Worm (Caenorhabditis elegans): Measurements from ENCODE around the gene cec-5.

Gene cec-5

DNA sequence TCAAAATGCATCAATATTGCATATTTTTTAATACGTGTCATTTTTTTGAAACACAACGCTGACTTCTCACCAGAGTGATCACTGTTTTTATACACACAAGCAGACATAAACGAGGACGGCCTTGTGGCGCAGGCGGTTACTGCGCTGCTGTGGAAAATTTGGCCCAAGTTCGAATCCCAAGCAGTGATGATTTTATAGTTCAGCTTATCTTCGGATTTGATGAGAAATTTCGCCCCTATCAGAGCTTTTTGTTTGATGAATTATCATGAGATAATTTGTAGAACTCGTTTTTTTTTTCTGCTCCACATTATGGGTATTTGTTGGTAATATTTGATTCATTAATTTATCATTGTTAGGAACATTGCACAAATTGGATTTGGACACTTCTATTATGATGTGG is 6.0 kb downstream of the cec-5 start (continued):
- peak; percentile 96 for TF ChIP-seq K02D7.2 (tag; optimal IDR thresholded peaks at IDR 0.05)
- TF ChIP-seq hlh-30 (tag; optimal IDR thresholded peaks at IDR 0.05; ENCODE audit: insufficient read depth): peak; percentile 69
- TF ChIP-seq sox-2 (GFP tag; IDR thresholded peaks at IDR 0.05): peak; percentile 84
- TF ChIP-seq nhr-11 (tag; optimal IDR thresholded peaks at IDR 0.05): no peak
- peak; percentile 64 for TF ChIP-seq ets-4 (tag; optimal IDR thresholded peaks at IDR 0.05)
- peak; percentile 97 for TF ChIP-seq dve-1 (tag; optimal IDR thresholded peaks at IDR 0.05)
- TF ChIP-seq hlh-15 (tag; optimal IDR thresholded peaks at IDR 0.05): peak; percentile 93
- TF ChIP-seq tbx-7 (tag; optimal IDR thresholded peaks at IDR 0.05): peak; percentile 52
- peak; percentile 94 for TF ChIP-seq ceh-19 (GFP tag; optimal IDR thresholded peaks at IDR 0.05)
- TF ChIP-seq hlh-6 (tag; optimal IDR thresholded peaks at IDR 0.05): peak; percentile 98
- TF ChIP-seq zip-5 (tag; optimal IDR thresholded peaks at IDR 0.05): peak; percentile 72
- peak; percentile 77 for TF ChIP-seq mec-3 (tag; optimal IDR thresholded peaks at IDR 0.05; ENCODE audit: borderline replicate concordance)
- TF ChIP-seq ttx-3 (tag; optimal IDR thresholded peaks at IDR 0.05): peak; percentile 92
- TF ChIP-seq lim-6 (tag; optimal IDR thresholded peaks at IDR 0.05): peak; percentile 90
- TF ChIP-seq ceh-18 (tag; optimal IDR thresholded peaks at IDR 0.05): peak; percentile 92
- peak; percentile 91 for TF ChIP-seq ceh-2 (tag; optimal IDR thresholded peaks at IDR 0.05)
- peak; percentile 40 for TF ChIP-seq ceh-22 (tag; optimal IDR thresholded peaks at IDR 0.05)
- peak; percentile 93 for TF ChIP-seq ceh-34 (tag; optimal IDR thresholded peaks at IDR 0.05)
- peak; percentile 96 for TF ChIP-seq gmeb-2 (tag; optimal IDR thresholded peaks at IDR 0.05)
- peak; percentile 91 for TF ChIP-seq ceh-48 (tag; optimal IDR thresholded peaks at IDR 0.05)
- no peak for TF ChIP-seq elt-4 (tag; optimal IDR thresholded peaks at IDR 0.05)
- peak; percentile 82 for TF ChIP-seq nfya-1 (tag; optimal IDR thresholded peaks at IDR 0.05)
- TF ChIP-seq unc-42 (tag; optimal IDR thresholded peaks at IDR 0.05): peak; percentile 72

DNA sequence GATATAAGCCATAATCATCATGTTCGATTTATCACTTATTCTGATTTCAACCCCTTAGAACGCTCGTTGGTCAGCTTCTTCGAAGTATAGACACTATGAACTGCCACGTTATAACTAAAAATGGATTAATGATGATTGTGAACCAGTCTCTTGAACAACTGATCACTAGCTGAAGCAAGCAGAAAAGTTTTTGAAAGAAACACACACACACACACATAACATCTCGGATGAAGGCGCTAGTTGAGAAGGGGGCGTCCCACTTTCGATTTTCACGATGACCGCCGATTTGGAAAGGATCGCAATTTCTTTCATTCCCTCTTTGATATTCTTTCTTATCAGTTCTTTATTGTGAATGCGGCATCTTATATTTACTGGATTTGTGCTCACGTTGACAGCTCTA is 11.3 kb downstream of the cec-5 start, which contains the start of gene clec-180:
Gene clec-180 (plus strand): TSS at position 301 of the 400 bp plus-strand sequence.
- TF ChIP-seq gmeb-2 (tag; optimal IDR thresholded peaks at IDR 0.05): no peak
- no peak for TF ChIP-seq pax-1 (tag; optimal IDR thresholded peaks at IDR 0.05)
- TF ChIP-seq ceh-24 (tag; optimal IDR thresholded peaks at IDR 0.05): no peak
- TF ChIP-seq fax-1 (tag; optimal IDR thresholded peaks at IDR 0.05): no peak
- no peak for TF ChIP-seq ceh-18 (tag; optimal IDR thresholded peaks at IDR 0.05)
- TF ChIP-seq ref-2 (tag; optimal IDR thresholded peaks at IDR 0.05): no peak
- TF ChIP-seq hlh-8 (tag; optimal IDR thresholded peaks at IDR 0.05): no peak
- TF ChIP-seq ceh-34 (tag; optimal IDR thresholded peaks at IDR 0.05): no peak
- TF ChIP-seq ceh-31 (tag; optimal IDR thresholded peaks at IDR 0.05): no peak
- no peak for TF ChIP-seq T23F11.4 (GFP tag; optimal IDR thresholded peaks at IDR 0.05)
- no peak for TF ChIP-seq mec-3 (tag; optimal IDR thresholded peaks at IDR 0.05; ENCODE audit: borderline replicate concordance)
- no peak for TF ChIP-seq lim-6 (tag; optimal IDR thresholded peaks at IDR 0.05)
- TF ChIP-seq madf-2 (tag; optimal IDR thresholded peaks at IDR 0.05): no peak
- no peak for TF ChIP-seq ceh-14 (tag; optimal IDR thresholded peaks at IDR 0.05)
- no peak for TF ChIP-seq ceh-48 (tag; optimal IDR thresholded peaks at IDR 0.05)
- TF ChIP-seq ceh-19 (GFP tag; optimal IDR thresholded peaks at IDR 0.05): no peak
- TF ChIP-seq tbx-7 (tag; optimal IDR thresholded peaks at IDR 0.05): no peak
- TF ChIP-seq ceh-45 (GFP tag; IDR thresholded peaks at IDR 0.05): no peak

DNA sequence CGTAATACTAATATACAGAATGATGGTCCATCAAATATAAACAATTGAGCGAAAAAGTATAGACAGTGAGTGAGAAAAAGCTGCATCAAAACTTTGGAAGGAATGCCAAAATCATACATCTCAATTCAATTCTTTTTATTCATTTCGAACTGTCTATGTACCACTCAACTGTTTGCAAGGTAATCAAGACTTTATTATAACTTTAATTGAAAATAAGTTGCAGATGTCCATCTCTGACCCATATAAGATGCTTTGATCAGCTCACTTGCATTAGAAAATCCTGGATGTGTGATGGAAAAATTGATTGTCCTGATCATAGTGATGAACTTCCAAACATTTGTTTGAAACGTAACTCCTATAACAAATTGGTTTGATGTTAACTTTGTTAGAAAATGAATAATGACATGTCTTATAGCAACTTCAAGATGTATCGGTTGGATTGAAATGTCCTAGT is 12.3 kb downstream of the cec-5 start, which contains the start of gene F32E10.8:
Gene F32E10.8 (plus strand): TSS at position 51 of the 454 bp plus-strand sequence.
- TF ChIP-seq ceh-24 (tag; optimal IDR thresholded peaks at IDR 0.05) (no peak), lim-6 (tag; optimal IDR thresholded peaks at IDR 0.05) (no peak), ref-2 (tag; optimal IDR thresholded peaks at IDR 0.05) (no peak), elt-4 (tag; optimal IDR thresholded peaks at IDR 0.05) (no peak), rnt-1 (tag; optimal IDR thresholded peaks at IDR 0.05) (no peak), pag-3 (tag; optimal IDR thresholded peaks at IDR 0.05; ENCODE audit: borderline replicate concordance) (no peak), fkh-10 (GFP tag; optimal IDR thresholded peaks at IDR 0.05) (no peak), pha-4 (tag; optimal IDR thresholded peaks at IDR 0.05) (no peak), ceh-30 (tag; optimal IDR thresholded peaks at IDR 0.05) (no peak), pha-2 (tag; optimal IDR thresholded peaks at IDR 0.05) (no peak), ceh-34 (tag; optimal IDR thresholded peaks at IDR 0.05) (no peak), pat-9 (tag; optimal IDR thresholded peaks at IDR 0.05) (no peak), tbx-7 (tag; optimal IDR thresholded peaks at IDR 0.05) (no peak), ceh-6 (GFP tag; optimal IDR thresholded peaks at IDR 0.05) (no peak), C38D4.7 (GFP tag; optimal IDR thresholded peaks at IDR 0.05) (no peak)
